Fruit fly (Drosophila melanogaster) ovary, adult (tissue): ENCODE data around the gene CG11899.

Experiments
- CG17801 ChIP-seq: fragments of 200-800 bp; optimal IDR thresholded peaks from 2 replicates; lab custom pipeline; 2019; ENCODE audit warnings: missing biosample characterization, mild to moderate bottlenecking, missing genetic modification characterization, moderate library complexity; ENCODE audit not compliant: partially characterized antibody

The CG11899 gene

DNA sequence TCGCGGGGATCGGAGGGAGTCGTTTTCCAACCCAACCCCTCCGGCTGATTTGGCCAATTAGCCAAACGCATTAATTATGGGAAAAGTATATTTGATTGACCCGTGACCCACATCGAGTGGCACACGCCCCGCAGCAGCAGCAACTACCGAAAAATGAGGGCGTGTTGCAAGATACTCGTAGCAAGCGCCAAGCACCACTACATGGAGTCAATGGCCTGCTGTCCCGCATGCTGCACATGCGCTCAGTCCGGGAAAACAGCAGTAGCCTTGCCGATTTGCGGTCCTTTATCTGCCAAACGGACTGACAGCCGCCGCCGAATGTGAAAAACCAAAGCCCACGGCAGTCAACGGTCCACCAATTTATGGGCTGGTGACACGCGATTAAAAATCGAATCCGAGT lies 17.1 kb downstream of the CG11899 start:
- TF ChIP-seq CG17801 (GFP tag; lab: Kevin White, UChicago) = no peak

DNA sequence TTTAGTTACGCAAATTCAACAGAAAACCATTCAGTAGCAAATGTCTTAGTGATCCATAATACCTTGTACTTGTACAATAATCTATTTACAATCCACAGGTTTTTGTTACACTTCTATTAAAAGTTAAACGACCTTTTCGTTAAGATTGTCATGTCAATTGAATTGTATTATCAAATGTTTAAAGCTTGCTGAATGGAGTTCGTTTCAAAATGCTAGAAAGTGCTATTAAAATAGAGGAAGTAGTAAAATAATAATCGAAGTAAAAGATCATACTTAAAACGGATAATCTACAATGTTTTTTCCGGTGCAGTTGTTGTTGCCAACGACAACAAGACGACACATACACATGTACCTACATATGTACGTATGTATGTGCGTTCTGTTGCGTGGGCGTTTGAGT lies 17.7 kb downstream of the CG11899 start:
- no peak for TF ChIP-seq CG17801 (GFP tag; lab: Kevin White, UChicago)

DNA sequence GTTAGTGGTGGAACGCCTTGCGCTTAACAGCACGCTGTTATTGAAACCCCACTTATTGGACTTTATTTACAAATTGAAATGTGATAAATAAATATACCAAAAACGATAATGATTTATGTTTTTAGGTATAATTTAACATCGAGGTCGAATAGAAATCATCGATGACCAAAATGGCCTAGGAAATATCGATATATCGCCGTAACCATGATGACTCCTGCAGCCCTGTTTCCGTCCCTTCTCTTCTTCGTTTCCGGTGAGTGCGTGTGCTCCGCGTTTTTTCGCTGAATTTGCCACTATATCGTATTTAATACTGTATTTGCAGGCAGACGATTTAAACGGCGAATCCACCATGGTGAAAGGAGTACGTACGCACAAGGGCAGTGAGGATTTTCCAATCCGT lies 19.7 kb downstream of the CG11899 start, which contains the start of gene eEF1gamma:
eEF1gamma (plus strand) TSS at position 225 of the 400 bp plus-strand sequence.
- peak; percentile 94 for TF ChIP-seq CG17801 (GFP tag; lab: Kevin White, UChicago)

DNA sequence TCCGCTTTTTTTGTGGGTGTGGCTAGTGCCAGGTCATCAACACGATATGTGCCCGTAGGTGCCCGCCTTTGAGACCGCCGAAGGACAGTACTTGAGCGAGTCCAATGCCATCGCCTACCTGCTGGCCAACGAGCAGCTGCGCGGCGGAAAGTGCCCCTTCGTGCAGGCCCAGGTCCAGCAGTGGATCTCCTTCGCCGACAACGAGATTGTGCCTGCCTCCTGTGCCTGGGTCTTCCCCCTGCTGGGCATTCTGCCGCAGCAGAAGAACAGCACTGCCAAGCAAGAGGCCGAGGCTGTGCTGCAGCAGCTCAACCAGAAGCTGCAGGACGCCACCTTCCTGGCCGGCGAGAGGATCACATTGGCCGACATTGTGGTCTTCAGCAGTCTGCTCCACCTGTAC lies 20.3 kb downstream of the CG11899 start:
- no peak for TF ChIP-seq CG17801 (GFP tag; lab: Kevin White, UChicago)

DNA sequence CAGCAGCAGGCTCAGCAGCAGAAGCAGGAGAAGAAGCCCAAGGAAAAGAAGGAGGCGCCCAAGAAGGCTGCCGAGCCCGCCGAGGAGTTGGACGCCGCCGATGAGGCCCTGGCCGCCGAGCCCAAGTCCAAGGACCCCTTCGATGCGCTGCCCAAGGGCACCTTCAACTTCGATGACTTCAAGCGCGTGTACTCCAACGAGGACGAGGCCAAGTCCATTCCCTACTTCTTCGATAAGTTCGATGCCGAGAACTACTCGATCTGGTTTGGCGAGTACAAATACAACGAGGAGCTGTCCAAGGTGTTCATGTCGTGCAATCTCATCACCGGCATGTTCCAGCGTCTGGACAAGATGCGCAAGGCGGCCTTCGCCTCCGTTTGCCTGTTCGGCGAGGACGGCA lies 20.9 kb downstream of the CG11899 start:
- TF ChIP-seq CG17801 (GFP tag; lab: Kevin White, UChicago) = no peak

DNA sequence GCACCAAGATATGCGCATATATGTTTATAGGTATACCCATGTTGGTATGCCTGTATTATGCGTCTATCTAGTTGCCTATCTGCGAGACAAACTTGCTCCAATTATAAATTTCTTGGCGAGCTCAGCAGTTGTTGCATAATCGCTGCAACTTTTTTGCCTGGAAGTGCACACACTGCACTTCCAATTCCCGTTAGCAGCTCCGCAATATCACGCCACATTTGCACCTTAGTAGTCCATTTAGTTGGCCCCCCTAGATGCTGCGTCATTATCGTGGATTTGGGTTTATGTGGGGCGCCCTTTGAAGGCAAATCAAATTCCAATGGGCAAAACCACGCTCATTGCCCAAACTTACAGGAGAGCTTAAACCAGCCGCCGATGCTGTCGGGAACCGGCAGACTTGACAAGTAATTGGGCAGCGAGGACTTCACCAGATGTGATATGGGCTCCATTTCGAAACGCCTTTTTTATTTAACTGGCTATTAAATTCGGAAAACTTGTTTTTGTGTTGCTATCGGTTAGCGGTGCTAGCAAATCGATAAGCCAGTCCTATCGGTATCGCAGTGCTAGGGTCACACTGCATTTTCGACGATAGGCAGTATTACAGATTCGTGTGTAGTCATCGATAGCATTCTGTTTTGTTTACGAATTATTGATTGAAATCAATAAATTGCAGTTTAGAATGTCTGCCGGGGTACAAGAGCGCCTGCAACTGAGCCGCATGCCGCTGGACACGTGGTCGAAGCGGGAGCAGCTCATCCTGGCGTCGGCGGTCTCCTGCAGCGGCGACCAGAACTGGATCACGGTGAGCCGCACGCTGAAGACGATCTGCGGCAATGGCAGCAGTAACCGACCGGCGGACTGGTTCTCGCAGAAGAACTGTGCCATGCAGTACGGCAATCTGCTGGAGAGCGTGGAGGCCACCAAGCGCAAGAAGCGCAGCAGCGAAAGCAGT lies 22.9 kb downstream of the CG11899 start, which contains the start of the genes Cisd2 and Brd8:
Cisd2 (minus strand) TSS at position 538 of the 952 bp plus-strand sequence.
Brd8 (plus strand) TSS at position 595 of the 952 bp plus-strand sequence.
- TF ChIP-seq CG17801 (GFP tag; lab: Kevin White, UChicago) = peak; percentile 64

DNA sequence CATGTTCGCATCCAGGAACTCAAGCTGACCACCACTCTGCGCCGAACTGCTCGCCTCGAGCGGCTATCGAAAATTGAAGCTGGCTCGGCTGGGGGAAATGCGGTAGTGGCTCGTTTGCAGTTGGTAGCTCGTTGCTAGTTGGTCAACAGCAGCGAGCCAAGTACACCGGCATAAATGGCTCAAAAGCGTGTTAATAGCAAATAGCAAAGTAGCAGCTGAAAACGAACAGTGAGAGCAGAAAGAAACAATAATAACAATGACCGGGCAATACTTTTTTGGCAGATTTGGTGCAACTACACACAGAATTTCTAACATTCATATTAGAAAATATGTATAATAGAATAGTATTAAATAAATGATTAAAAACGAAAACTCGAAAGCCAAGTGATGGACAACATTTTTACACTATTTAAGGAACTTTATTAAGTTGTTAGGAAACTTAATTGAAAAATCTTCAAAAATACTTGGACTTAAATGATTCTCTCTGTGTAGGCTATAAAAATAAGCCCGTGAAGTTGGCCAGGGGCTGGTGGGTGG lies 27.5 kb downstream of the CG11899 start, which contains the start of gene CG14507:
CG14507 (minus strand) TSS at position 51 of the 537 bp plus-strand sequence.
- TF ChIP-seq CG17801 (GFP tag; lab: Kevin White, UChicago) = no peak

DNA sequence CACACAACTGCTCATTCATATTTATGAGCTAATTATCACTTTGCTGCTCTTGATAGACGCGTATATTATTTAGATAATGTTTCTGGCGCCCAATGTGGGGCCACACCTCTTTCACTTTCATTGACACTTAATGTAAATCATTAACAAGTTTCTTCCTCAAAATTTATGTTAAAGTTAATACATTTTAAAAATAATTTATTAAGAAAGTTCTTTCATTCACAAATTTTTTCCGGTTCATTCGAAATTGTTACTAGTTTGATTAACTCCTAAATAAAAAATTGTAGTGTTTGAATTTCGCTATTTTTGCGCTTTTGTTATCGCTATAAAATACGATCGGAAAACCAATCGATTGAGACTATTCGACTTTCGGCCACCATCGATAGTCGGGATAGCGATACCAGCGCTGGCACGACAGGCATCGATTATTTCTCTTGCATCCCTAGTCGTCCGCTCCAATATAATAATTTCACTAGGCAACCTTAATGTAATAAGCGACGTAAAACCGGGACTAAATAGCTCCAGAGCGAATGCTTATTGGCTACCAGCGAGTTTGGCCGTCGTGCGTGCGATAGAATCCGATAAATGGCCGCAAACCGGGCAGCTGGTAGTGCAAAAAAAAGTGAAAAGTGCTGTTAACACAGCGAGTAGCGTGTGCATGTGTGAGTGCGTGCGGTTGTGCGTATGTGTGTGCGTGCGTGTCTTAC lies 28.6 kb downstream of the CG11899 start, which contains the start of gene Usp1:
Usp1 (plus strand) TSS at position 417 of the 704 bp plus-strand sequence.
- peak; percentile 40 for TF ChIP-seq CG17801 (GFP tag; lab: Kevin White, UChicago)

DNA sequence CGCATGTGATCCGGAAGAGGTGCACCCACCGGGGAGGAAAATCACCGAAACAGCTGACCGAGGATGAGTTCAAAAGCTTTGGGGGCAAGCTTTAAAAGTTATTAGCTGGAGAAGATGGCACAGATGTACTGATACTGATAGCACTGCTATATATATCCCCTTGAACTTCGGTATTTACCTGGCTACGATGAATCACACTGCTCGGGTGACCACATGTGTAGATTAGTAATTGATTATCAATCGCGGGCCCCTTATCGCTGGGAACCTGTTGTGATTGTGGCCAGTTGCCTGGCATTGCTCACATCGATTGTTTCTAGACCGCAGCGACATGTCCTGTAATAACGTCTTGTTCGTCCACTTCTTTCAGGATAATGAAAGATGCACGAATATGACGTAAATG lies 29.7 kb downstream of the CG11899 start:
- no peak for TF ChIP-seq CG17801 (GFP tag; lab: Kevin White, UChicago)

DNA sequence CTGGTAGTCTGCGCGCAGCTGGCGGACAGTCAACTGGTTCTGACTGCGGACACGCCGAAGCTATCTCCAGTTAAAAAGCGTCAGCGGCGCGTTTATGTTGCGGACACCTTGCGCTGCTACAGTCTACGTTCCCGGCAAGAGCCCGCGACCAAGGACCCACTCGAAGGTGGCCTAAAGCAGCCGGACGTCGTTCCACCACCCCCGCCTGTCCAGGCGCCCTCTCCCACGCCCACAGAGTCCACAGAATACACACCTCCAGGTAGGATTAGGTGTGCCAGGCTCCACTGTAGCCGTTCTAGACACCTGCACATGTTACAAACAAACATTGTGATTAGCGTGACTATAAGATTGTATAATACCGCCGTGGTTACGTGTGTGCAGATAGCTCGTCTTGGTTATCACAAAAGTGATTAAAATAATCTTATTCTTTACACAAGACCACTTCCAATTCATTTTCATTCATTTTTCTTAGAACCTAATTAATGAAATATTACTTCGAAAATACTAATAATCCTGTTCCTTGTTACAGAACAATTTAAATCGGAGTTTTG lies 30.4 kb downstream of the CG11899 start:
- no peak for TF ChIP-seq CG17801 (GFP tag; lab: Kevin White, UChicago)

DNA sequence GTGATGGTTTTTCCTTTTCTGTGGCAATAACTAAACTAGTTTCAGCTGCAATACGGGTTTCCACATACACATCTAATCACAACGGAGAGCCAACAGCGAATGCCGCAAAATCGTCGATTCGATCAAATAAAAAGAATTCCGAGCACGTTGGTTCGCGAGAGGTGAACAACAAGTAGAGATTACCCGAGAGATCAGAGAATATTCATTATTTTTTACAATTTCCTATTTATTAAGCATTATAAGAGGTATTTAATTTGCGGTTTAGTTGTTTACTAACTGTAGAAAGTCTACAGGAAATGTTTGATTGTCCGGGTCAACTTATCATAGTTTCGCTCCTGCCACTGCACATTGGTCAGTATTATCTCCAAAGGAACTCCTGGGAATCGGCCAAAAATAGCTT lies 38.4 kb downstream of the CG11899 start, which contains the start of gene CG11951:
CG11951 (minus strand) TSS at position 101 of the 400 bp plus-strand sequence.
- TF ChIP-seq CG17801 (GFP tag; lab: Kevin White, UChicago) = no peak

DNA sequence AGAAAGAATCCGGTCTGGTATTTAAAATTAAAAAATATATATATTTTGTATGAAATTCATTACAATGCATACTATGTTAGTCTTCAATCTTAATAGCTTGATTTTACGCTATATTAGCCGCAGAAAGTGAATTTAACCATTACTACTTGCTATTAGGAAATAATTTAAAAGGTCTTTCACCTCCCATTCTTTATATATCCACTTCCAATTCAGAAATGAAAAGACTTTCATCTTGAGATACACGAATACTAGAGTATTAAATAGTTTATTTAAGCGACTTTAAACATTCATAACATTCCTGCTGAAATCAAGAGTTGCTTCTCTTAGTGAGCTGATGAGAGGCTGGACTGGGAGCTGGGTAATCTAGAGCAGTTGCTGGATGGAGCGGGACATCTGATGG lies 44.5 kb downstream of the CG11899 start, which contains the start of gene CG31445:
CG31445 (minus strand) TSS at position 101 of the 400 bp plus-strand sequence.
- TF ChIP-seq CG17801 (GFP tag; lab: Kevin White, UChicago) = no peak

DNA sequence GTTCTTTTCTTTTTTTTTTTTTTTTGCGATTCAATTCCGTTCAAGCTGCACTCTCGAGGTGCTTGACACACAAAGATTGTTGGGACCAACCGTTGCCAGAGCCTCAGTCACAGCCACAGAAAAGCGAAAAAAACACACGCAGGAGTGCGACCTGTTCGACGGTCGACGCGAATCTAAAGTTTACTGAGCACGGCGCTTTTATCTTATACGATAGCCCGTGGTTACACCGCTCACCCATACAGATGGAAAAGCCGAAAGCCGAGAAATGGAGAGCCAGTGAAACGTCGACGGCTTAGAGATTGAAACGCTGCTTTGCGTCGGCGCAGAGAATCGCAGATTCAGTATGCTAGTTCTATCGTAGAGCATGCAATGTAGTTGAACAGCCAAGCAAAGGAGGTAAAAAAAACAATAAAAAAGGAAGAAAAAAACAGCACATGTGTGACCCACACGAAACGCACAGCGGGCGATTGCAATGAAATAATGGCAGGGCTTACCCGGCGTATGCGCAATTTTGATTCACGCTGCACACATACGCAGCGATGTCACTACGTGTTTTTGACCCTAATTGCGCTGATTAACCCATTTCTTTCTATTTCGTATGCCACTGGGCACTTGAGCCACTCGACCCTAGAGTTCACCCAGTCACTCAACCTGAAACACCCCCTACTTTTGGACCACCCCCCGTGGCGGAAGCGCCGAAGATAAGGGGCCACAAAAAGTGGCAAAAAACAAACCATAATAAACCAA lies 50.2 kb downstream of the CG11899 start, which contains the start of gene SP1029:
SP1029 (minus strand) TSS at position 180 of the 747 bp plus-strand sequence.
- no peak for TF ChIP-seq CG17801 (GFP tag; lab: Kevin White, UChicago)
